Fruit fly (Drosophila melanogaster): ENCODE results near the gene CG32284.

CG32284 gene

dm6 chr3L:3222643-3223389 lies 36.4 kb downstream of the CG32284 start, which contains the start of the genes RpL28 and eIF1 (continued):
- peak; percentile 98 for TF ChIP-seq MESR4 (GFP tag; optimal IDR thresholded peaks at IDR 0.05)
- peak; percentile 87 for TF ChIP-seq ranshi (GFP tag; IDR thresholded peaks at IDR 0.05)
- TF ChIP-seq Med (GFP tag) = peak; percentile 99
- peak; percentile 83 to 94 for TF ChIP-seq dpn (GFP tag; optimal IDR thresholded peaks at IDR 0.05)
- peak; percentile 78 for TF ChIP-seq CG10959 (GFP tag; IDR thresholded peaks at IDR 0.05)
- TF ChIP-seq CG9727 (GFP tag; optimal IDR thresholded peaks at IDR 0.05) = peak; percentile 97
- TF ChIP-seq zf30C (GFP tag; optimal IDR thresholded peaks at IDR 0.05) = peak; percentile 66
- TF ChIP-seq tna (GFP tag; IDR thresholded peaks at IDR 0.05; ENCODE audit: partially characterized antibody) = no peak; the same call in 1 of the 2 replicates
- TF ChIP-seq CG3838 (GFP tag; optimal IDR thresholded peaks at IDR 0.05) = peak; percentile 84
- TF ChIP-seq Dip3 (GFP tag; optimal IDR thresholded peaks at IDR 0.05) = peak; percentile 91
- peak; percentile 95 for TF ChIP-seq CG10209 (GFP tag; optimal IDR thresholded peaks at IDR 0.05)
- peak; percentile 91 for TF ChIP-seq Camta (GFP tag; optimal IDR thresholded peaks at IDR 0.05)
- TF ChIP-seq CG5245 (GFP tag; optimal IDR thresholded peaks at IDR 0.05) = peak; percentile 83
- TF ChIP-seq Hr78 (GFP tag; optimal IDR thresholded peaks at IDR 0.05) = peak in 1 of 2 experiments; percentile 43
- TF ChIP-seq Trl (optimal IDR thresholded peaks at IDR 0.05) = no peak
- TF ChIP-seq Trl (GFP tag; optimal IDR thresholded peaks at IDR 0.05) = peak; percentile 94
- peak; percentile 85 for TF ChIP-seq CG12942 (GFP tag; optimal IDR thresholded peaks at IDR 0.05)
- TF ChIP-seq CG9437 (GFP tag; optimal IDR thresholded peaks at IDR 0.05) = peak; percentile 86
- peak; percentile 66 for TF ChIP-seq esg (GFP tag; conservative IDR thresholded peaks at IDR 0.05)
- TF ChIP-seq NfI (GFP tag; optimal IDR thresholded peaks at IDR 0.05) = peak; percentile 98
- TF ChIP-seq Lhr (GFP tag; optimal IDR thresholded peaks at IDR 0.05) = peak; percentile 94
- TF ChIP-seq salm (tag; optimal IDR thresholded peaks at IDR 0.05) = peak; percentile 36
- TF ChIP-seq CG12071 (GFP tag; optimal IDR thresholded peaks at IDR 0.05) = peak; percentile 92
- TF ChIP-seq CG11093 (GFP tag; IDR thresholded peaks at IDR 0.05) = peak; percentile 58; the same call in 1 of the 3 replicates
- peak; percentile 54; the same call in 1 of the 2 replicates for TF ChIP-seq CG17612 (GFP tag; IDR thresholded peaks at IDR 0.05)
- peak; percentile 96 for TF ChIP-seq CG10543 (GFP tag; optimal IDR thresholded peaks at IDR 0.05)
- TF ChIP-seq CG4328 (GFP tag; optimal IDR thresholded peaks at IDR 0.05) = peak; percentile 92
- TF ChIP-seq CG4424 (GFP tag; optimal IDR thresholded peaks at IDR 0.05) = peak; percentile 93
- peak; percentile 89 for TF ChIP-seq CG3847 (GFP tag; IDR thresholded peaks at IDR 0.05)
- TF ChIP-seq insv (GFP tag; optimal IDR thresholded peaks at IDR 0.05) = peak in 1 of 2 experiments; percentile 77
- peak; percentile 74 for TF ChIP-seq bigmax (GFP tag; optimal IDR thresholded peaks at IDR 0.05)
- peak; percentile 81 for TF ChIP-seq Doc3 (GFP tag; IDR thresholded peaks at IDR 0.05; ENCODE audit: partially characterized antibody)
- peak; percentile 77 for TF ChIP-seq Ssrp (tag; optimal IDR thresholded peaks at IDR 0.05)
- TF ChIP-seq CG32767 (GFP tag; IDR thresholded peaks at IDR 0.05) = peak; percentile 57; the same call in 1 of the 2 replicates
- TF ChIP-seq kay (GFP tag; optimal IDR thresholded peaks at IDR 0.05) = peak; percentile 61
- peak; percentile 76 for TF ChIP-seq CG6272 (GFP tag; IDR thresholded peaks at IDR 0.05)
- peak; percentile 99 for TF ChIP-seq HLHmδ (GFP tag; optimal IDR thresholded peaks at IDR 0.05)
- TF ChIP-seq amos (GFP tag; IDR thresholded peaks at IDR 0.05; ENCODE audit: partially characterized antibody) = peak; percentile 78
- TF ChIP-seq wek (GFP tag; optimal IDR thresholded peaks at IDR 0.05) = peak; percentile 90
- TF ChIP-seq CG42726 (GFP tag; IDR thresholded peaks at IDR 0.05; ENCODE audit: partially characterized antibody) = no peak; the same call in none of the 2 replicates
- peak; percentile 61; the same call in 2 of the 3 replicates for TF ChIP-seq CG2889 (GFP tag; IDR thresholded peaks at IDR 0.05)
- peak; percentile 78 for TF ChIP-seq tup (GFP tag; optimal IDR thresholded peaks at IDR 0.05)
- TF ChIP-seq ATbp (GFP tag; optimal IDR thresholded peaks at IDR 0.05) = peak; percentile 88
- peak; percentile 81 for TF ChIP-seq Optix (GFP tag; IDR thresholded peaks at IDR 0.05)
- peak; percentile 76 for TF ChIP-seq Dek (tag; optimal IDR thresholded peaks at IDR 0.05)
- peak; percentile 81 for TF ChIP-seq klu (GFP tag; IDR thresholded peaks at IDR 0.05)
- peak; percentile 88 for TF ChIP-seq vfl (GFP tag; optimal IDR thresholded peaks at IDR 0.05)
- TF ChIP-seq D19A (tag; optimal IDR thresholded peaks at IDR 0.05) = peak; percentile 59

Data from whole organism, embryonic.